Worm (Caenorhabditis elegans): Measurements from ENCODE around the gene F55C5.10.

Gene F55C5.10

ce11 chrV:12317894-12318553 is 34.7 kb downstream of the F55C5.10 start, which contains the start of the genes R04F11.5 and R04F11.2:
Gene R04F11.5, minus strand, starts transcription at chrV:12318019.
Gene R04F11.2, plus strand, starts transcription at chrV:12318381.
- TF ChIP-seq nhr-102 (tag; optimal IDR thresholded peaks at IDR 0.05) (no peak), pha-4 (GFP tag; IDR thresholded peaks at IDR 0.05) (no peak; the same call in 1 of the 2 replicates), pha-4 (tag; optimal IDR thresholded peaks at IDR 0.05) (no peak), ceh-28 (tag; optimal IDR thresholded peaks at IDR 0.05) (no peak), ceh-32 (tag; optimal IDR thresholded peaks at IDR 0.05; ENCODE audit: poor library complexity) (no peak), nhr-111 (GFP tag; optimal IDR thresholded peaks at IDR 0.05) (no peak), aha-1 (tag) (no peak), nhr-10 (tag; optimal IDR thresholded peaks at IDR 0.05) (no peak), sdz-12 (GFP tag; optimal IDR thresholded peaks at IDR 0.05) (no peak), egl-43 (GFP tag; IDR thresholded peaks at IDR 0.05) (no peak), mdt-29 (GFP tag; IDR thresholded peaks at IDR 0.05) (no peak), lim-7 (GFP tag; IDR thresholded peaks at IDR 0.05) (no peak), unc-130 (GFP tag; optimal IDR thresholded peaks at IDR 0.05) (peak; percentile 60), nhr-237 (tag; optimal IDR thresholded peaks at IDR 0.05) (no peak), aly-2 (tag; optimal IDR thresholded peaks at IDR 0.05) (no peak), zip-2 (tag; optimal IDR thresholded peaks at IDR 0.05) (no peak), spr-3 (GFP tag; optimal IDR thresholded peaks at IDR 0.05) (no peak), lir-3 (tag; optimal IDR thresholded peaks at IDR 0.05) (no peak), lin-38 (GFP tag; IDR thresholded peaks at IDR 0.05) (peak; percentile 70), hif-1 (tag; optimal IDR thresholded peaks at IDR 0.05) (peak in 1 of 2 experiments; percentile 29), hlh-30 (tag; optimal IDR thresholded peaks at IDR 0.05; ENCODE audit: insufficient read depth) (peak; percentile 67), attf-4 (tag; optimal IDR thresholded peaks at IDR 0.05) (no peak), daf-19 (GFP tag; conservative IDR thresholded peaks at IDR 0.05) (no peak), T20F7.1 (GFP tag; optimal IDR thresholded peaks at IDR 0.05) (peak; percentile 98), jun-1 (tag; optimal IDR thresholded peaks at IDR 0.05) (no peak), nhr-11 (tag; optimal IDR thresholded peaks at IDR 0.05) (peak; percentile 47), mdl-1 (tag; optimal IDR thresholded peaks at IDR 0.05) (no peak), saeg-2 (GFP tag; IDR thresholded peaks at IDR 0.05) (no peak), snpc-4 (tag; optimal IDR thresholded peaks at IDR 0.05) (no peak), ceh-82 (tag; optimal IDR thresholded peaks at IDR 0.05) (no peak), nhr-42 (GFP tag; IDR thresholded peaks at IDR 0.05) (no peak), F26F4.8 (GFP tag; conservative IDR thresholded peaks at IDR 0.05) (no peak), ama-1 (optimal IDR thresholded peaks at IDR 0.05) (peak; percentile 40), lin-15B (tag; optimal IDR thresholded peaks at IDR 0.05) (no peak), dve-1 (tag; optimal IDR thresholded peaks at IDR 0.05; ENCODE audit: insufficient read depth) (peak; percentile 81), F49E8.2 (tag; optimal IDR thresholded peaks at IDR 0.05; ENCODE audit: borderline replicate concordance) (no peak), nhr-28 (tag; optimal IDR thresholded peaks at IDR 0.05) (peak; percentile 41), ztf-11 (tag; optimal IDR thresholded peaks at IDR 0.05) (no peak), daf-12 (tag; optimal IDR thresholded peaks at IDR 0.05) (no peak), snpc-1.2 (GFP tag; IDR thresholded peaks at IDR 0.05) (no peak), lsy-2 (tag; optimal IDR thresholded peaks at IDR 0.05) (peak; percentile 94 to 99), Y48G9A.11 (GFP tag; IDR thresholded peaks at IDR 0.05) (peak; percentile 100), ces-1 (GFP tag; optimal IDR thresholded peaks at IDR 0.05) (no peak), set-16 (GFP tag; IDR thresholded peaks at IDR 0.05) (no peak), zfp-3 (GFP tag; conservative IDR thresholded peaks at IDR 0.05) (no peak), F44E2.7 (GFP tag; IDR thresholded peaks at IDR 0.05) (no peak), daf-8 (GFP tag; IDR thresholded peaks at IDR 0.05) (no peak), hmg-1.1 (GFP tag; IDR thresholded peaks at IDR 0.05) (peak; percentile 49; the same call in 1 of the 2 replicates), nhr-48 (tag; optimal IDR thresholded peaks at IDR 0.05) (no peak), Y75B8A.6 (GFP tag; IDR thresholded peaks at IDR 0.05) (no peak), Y105C5A.15 (GFP tag; IDR thresholded peaks at IDR 0.05) (no peak)
